Fruit fly (Drosophila melanogaster) whole organism, embryonic: ENCODE data around the gene mRpS11.

ENCODE experiments used
- CG13624 ChIP-seq: fragments of 200-800 bp; sonication (Bioruptor generic); optimal IDR thresholded peaks from 2 replicates; lab custom pipeline; 2016; ENCODE audit warnings: missing biosample characterization, missing genetic modification characterization
- CG14014 ChIP-seq: fragments of 200-800 bp; sonication (Bioruptor generic); IDR thresholded peaks from 2 replicates; pipeline ENCODE4 v1.3.6; 2022; ENCODE audit warnings: missing biosample characterization, missing genetic modification characterization
- CG14710 ChIP-seq: fragments of 200-800 bp; sonication (Bioruptor generic); optimal IDR thresholded peaks from 3 replicates; lab custom pipeline; 2019; ENCODE audit warnings: missing biosample characterization, mild to moderate bottlenecking, missing genetic modification characterization, moderate library complexity
- CG15696 ChIP-seq: fragments of 200-800 bp; sonication (Bioruptor generic); optimal IDR thresholded peaks from 2 replicates; lab custom pipeline; 2019; ENCODE audit warnings: missing biosample characterization, mild to moderate bottlenecking, missing genetic modification characterization, moderate library complexity
- CG17186 ChIP-seq: fragments of 200-800 bp; sonication (Bioruptor generic); optimal IDR thresholded peaks from 3 replicates; lab custom pipeline; 2017; ENCODE audit warnings: missing biosample characterization, missing genetic modification reagents, missing genetic modification characterization
- CG17829 ChIP-seq: fragments of 200-800 bp; optimal IDR thresholded peaks from 2 replicates; lab custom pipeline; 2019; ENCODE audit warnings: missing biosample characterization, mild to moderate bottlenecking, missing genetic modification characterization, moderate library complexity
- CG18262 ChIP-seq: fragments of 200-800 bp; optimal IDR thresholded peaks from 3 replicates; lab custom pipeline; 2019; ENCODE audit warnings: missing biosample characterization, mild to moderate bottlenecking, missing genetic modification characterization, moderate library complexity
- CG2712 ChIP-seq: fragments of 200-800 bp; optimal IDR thresholded peaks from 3 replicates; lab custom pipeline; 2019; ENCODE audit warnings: missing biosample characterization, mild to moderate bottlenecking, missing genetic modification characterization, moderate library complexity
- CG31365 ChIP-seq: fragments of 200-800 bp; sonication (Bioruptor generic); optimal IDR thresholded peaks from 2 replicates; lab custom pipeline; 2018; ENCODE audit warnings: missing biosample characterization, mild to moderate bottlenecking, missing genetic modification characterization
- CG31388 ChIP-seq: fragments of 200-800 bp; sonication (Bioruptor generic); optimal IDR thresholded peaks from 2 replicates; lab custom pipeline; 2016; ENCODE audit warnings: missing biosample characterization, missing genetic modification characterization
- CG31441 ChIP-seq: fragments of 200-800 bp; sonication (Bioruptor generic); IDR thresholded peaks from 2 replicates; pipeline ENCODE4 v1.3.6; 2022; ENCODE audit warnings: missing biosample characterization, missing genetic modification characterization
- CG3281 ChIP-seq: fragments of 200-800 bp; sonication (Bioruptor generic); optimal IDR thresholded peaks from 3 replicates; lab custom pipeline; 2017; ENCODE audit warnings: missing biosample characterization, mild to moderate bottlenecking, missing genetic modification characterization
- CG4424 ChIP-seq: fragments of 200-800 bp; sonication (Bioruptor generic); optimal IDR thresholded peaks from 3 replicates; lab custom pipeline; 2016; ENCODE audit warnings: missing biosample characterization, missing genetic modification characterization
- CG6654 ChIP-seq: fragments of 200-800 bp; sonication (Bioruptor generic); optimal IDR thresholded peaks from 2 replicates; lab custom pipeline; 2017; ENCODE audit warnings: missing biosample characterization, mild to moderate bottlenecking, missing genetic modification characterization
- CG6791 ChIP-seq: fragments of 200-800 bp; sonication (Bioruptor generic); IDR thresholded peaks from 3 replicates; pipeline ENCODE4 v1.3.6; 2022; ENCODE audit warnings: missing biosample characterization, missing genetic modification characterization; ENCODE audit not compliant: partially characterized antibody
- CG7839 ChIP-seq: fragments of 200-800 bp; sonication (Bioruptor generic); optimal IDR thresholded peaks from 3 replicates; lab custom pipeline; 2018; ENCODE audit warnings: missing biosample characterization, mild to moderate bottlenecking, missing genetic modification characterization, moderate library complexity
- CG9797 ChIP-seq: fragments of 200-800 bp; sonication (Bioruptor generic); optimal IDR thresholded peaks from 3 replicates; lab custom pipeline; 2018; ENCODE audit warnings: missing biosample characterization, mild to moderate bottlenecking, missing genetic modification characterization
- CG9817 ChIP-seq: fragments of 200-800 bp; sonication (Bioruptor generic); optimal IDR thresholded peaks from 2 replicates; lab custom pipeline; 2018; ENCODE audit warnings: missing biosample characterization, mild to moderate bottlenecking, missing genetic modification characterization, moderate library complexity
- CrebB ChIP-seq: fragments of 200-800 bp; sonication (Bioruptor generic); optimal IDR thresholded peaks from 3 replicates; lab custom pipeline; 2018; ENCODE audit warnings: missing biosample characterization, mild to moderate bottlenecking, missing genetic modification characterization
- D19A ChIP-seq: fragments of 200-800 bp; optimal IDR thresholded peaks from 3 replicates; lab custom pipeline; 2019; ENCODE audit warnings: missing biosample characterization, mild to moderate bottlenecking, missing genetic modification characterization, moderate library complexity
- Dad ChIP-seq: fragments of 200-800 bp; sonication (Bioruptor generic); optimal IDR thresholded peaks from 3 replicates; lab custom pipeline; 2016; ENCODE audit warnings: missing biosample characterization, missing genetic modification characterization
- Dip3 ChIP-seq: fragments of 200-800 bp; sonication (Bioruptor generic); optimal IDR thresholded peaks from 3 replicates; lab custom pipeline; 2016; ENCODE audit warnings: missing biosample characterization, missing genetic modification characterization
- Gug ChIP-seq: fragments of 200-800 bp; sonication (Bioruptor generic); IDR thresholded peaks from 4 replicates; pipeline ENCODE4 v1.3.6; 2022; ENCODE audit warnings: missing biosample characterization, missing genetic modification characterization
- HLH54F ChIP-seq: fragments of 200-800 bp; sonication (Bioruptor generic); optimal IDR thresholded peaks from 3 replicates; lab custom pipeline; 2016; ENCODE audit warnings: missing biosample characterization, missing genetic modification characterization
- Hsf ChIP-seq: fragments of 200-800 bp; sonication (Bioruptor generic); optimal IDR thresholded peaks from 3 replicates; lab custom pipeline; 2016; ENCODE audit warnings: missing biosample characterization, missing genetic modification characterization
- Pdp1 ChIP-seq, 2 experiments: fragments of 200-800 bp; sonication (Bioruptor generic); optimal IDR thresholded peaks; 3 replicates each; lab custom pipeline; 2016; ENCODE audit warnings: missing biosample characterization in 2 of 2, missing genetic modification characterization in 2 of 2, mild to moderate bottlenecking in 1 of 2, moderate library complexity in 1 of 2
- Ptx1 ChIP-seq: fragments of 200-800 bp; sonication (Bioruptor generic); IDR thresholded peaks from 2 replicates; pipeline ENCODE4 v1.3.6; 2022; ENCODE audit warnings: missing biosample characterization, missing genetic modification characterization
- Sox100B ChIP-seq: fragments of 200-800 bp; sonication (Bioruptor generic); optimal IDR thresholded peaks from 3 replicates; lab custom pipeline; 2018; ENCODE audit warnings: missing biosample characterization, mild to moderate bottlenecking, missing genetic modification characterization
- Sox102F ChIP-seq: fragments of 200-800 bp; sonication (Bioruptor generic); optimal IDR thresholded peaks from 2 replicates; lab custom pipeline; 2018; ENCODE audit warnings: missing biosample characterization, mild to moderate bottlenecking, missing genetic modification characterization, moderate library complexity
- dmrt99B ChIP-seq: fragments of 200-800 bp; sonication (Bioruptor generic); optimal IDR thresholded peaks from 2 replicates; lab custom pipeline; 2018; ENCODE audit warnings: missing biosample characterization, mild to moderate bottlenecking, missing genetic modification characterization, moderate library complexity
- emc ChIP-seq: fragments of 200-800 bp; sonication (Bioruptor generic); optimal IDR thresholded peaks from 2 replicates; lab custom pipeline; 2016; ENCODE audit warnings: missing biosample characterization, missing genetic modification characterization
- ewg ChIP-seq: fragments of 200-800 bp; sonication (Bioruptor generic); optimal IDR thresholded peaks from 3 replicates; lab custom pipeline; 2017; ENCODE audit warnings: mild to moderate bottlenecking, missing biosample characterization, missing genetic modification reagents, missing genetic modification characterization
- fd96Cb ChIP-seq: fragments of 200-800 bp; sonication (Bioruptor generic); optimal IDR thresholded peaks from 2 replicates; lab custom pipeline; 2018; ENCODE audit warnings: missing biosample characterization, mild to moderate bottlenecking, missing genetic modification characterization, moderate library complexity
- gem ChIP-seq: fragments of 200-800 bp; sonication (Bioruptor generic); optimal IDR thresholded peaks from 2 replicates; lab custom pipeline; 2019; ENCODE audit warnings: missing biosample characterization, mild to moderate bottlenecking, missing genetic modification characterization, moderate library complexity
- gsb-n ChIP-seq: fragments of 200-800 bp; sonication (Bioruptor generic); optimal IDR thresholded peaks from 3 replicates; lab custom pipeline; 2018; ENCODE audit warnings: missing biosample characterization, mild to moderate bottlenecking, missing genetic modification characterization
- ham ChIP-seq: fragments of 200-800 bp; sonication (Bioruptor generic); IDR thresholded peaks from 2 replicates; pipeline ENCODE4 v1.3.6; 2022; ENCODE audit warnings: missing biosample characterization, missing genetic modification characterization
- lab ChIP-seq: fragments of 200-800 bp; sonication (Bioruptor generic); optimal IDR thresholded peaks from 3 replicates; lab custom pipeline; 2017; ENCODE audit warnings: missing biosample characterization, missing genetic modification characterization, mild to moderate bottlenecking, moderate library complexity, missing genetic modification reagents
- lola ChIP-seq, 3 experiments: fragments of >200 bp in 2 of 3; fragments of 200-800 bp in 1 of 3; sonication (Bioruptor generic) in 1 of 3; optimal IDR thresholded peaks; 2 replicates each; lab custom pipeline; 2017 to 2019; ENCODE audit warnings: missing biosample characterization in 3 of 3, missing genetic modification characterization in 3 of 3, mild to moderate bottlenecking in 1 of 3, moderate library complexity in 1 of 3
- mam ChIP-seq: fragments of 200-800 bp; sonication (Bioruptor generic); optimal IDR thresholded peaks from 3 replicates; lab custom pipeline; 2016; ENCODE audit warnings: missing biosample characterization, missing genetic modification characterization
- onecut ChIP-seq: fragments of 200-800 bp; sonication (Bioruptor generic); IDR thresholded peaks from 2 replicates; pipeline ENCODE4 v1.3.6; 2022; ENCODE audit warnings: missing biosample characterization, missing genetic modification characterization
- phol ChIP-seq: fragments of 200-800 bp; sonication (Bioruptor generic); optimal IDR thresholded peaks from 3 replicates; lab custom pipeline; 2018; ENCODE audit warnings: missing biosample characterization, mild to moderate bottlenecking, missing genetic modification characterization, moderate library complexity
- sens ChIP-seq: fragments of 200-800 bp; sonication (Bioruptor generic); peaks from one replicate; lab custom pipeline; 2016; ENCODE audit warnings: missing biosample characterization, missing genetic modification characterization
- slp2 ChIP-seq: fragments of 200-800 bp; sonication (Bioruptor generic); optimal IDR thresholded peaks from 2 replicates; lab custom pipeline; 2016; ENCODE audit warnings: missing biosample characterization, missing genetic modification characterization
- stc ChIP-seq: fragments of 200-800 bp; sonication (Bioruptor generic); IDR thresholded peaks from 2 replicates; pipeline ENCODE4 v1.3.6; 2022; ENCODE audit warnings: missing biosample characterization, missing genetic modification characterization
- tin ChIP-seq: fragments of 200-800 bp; sonication (Bioruptor generic); optimal IDR thresholded peaks from 3 replicates; lab custom pipeline; 2016; ENCODE audit warnings: missing biosample characterization, missing genetic modification characterization
- trem ChIP-seq: fragments of 200-800 bp; optimal IDR thresholded peaks from 3 replicates; lab custom pipeline; 2019; ENCODE audit warnings: missing biosample characterization, mild to moderate bottlenecking, missing genetic modification characterization, moderate library complexity
- unpg ChIP-seq: fragments of 200-800 bp; sonication (Bioruptor generic); optimal IDR thresholded peaks from 3 replicates; lab custom pipeline; 2018; ENCODE audit warnings: missing biosample characterization, mild to moderate bottlenecking, missing genetic modification characterization, moderate library complexity
- vvl ChIP-seq: fragments of 200-800 bp; sonication (Bioruptor generic); IDR thresholded peaks from 2 replicates; pipeline ENCODE4 v1.3.6; 2022; ENCODE audit warnings: missing biosample characterization, missing genetic modification characterization

mRpS11 gene

DNA sequence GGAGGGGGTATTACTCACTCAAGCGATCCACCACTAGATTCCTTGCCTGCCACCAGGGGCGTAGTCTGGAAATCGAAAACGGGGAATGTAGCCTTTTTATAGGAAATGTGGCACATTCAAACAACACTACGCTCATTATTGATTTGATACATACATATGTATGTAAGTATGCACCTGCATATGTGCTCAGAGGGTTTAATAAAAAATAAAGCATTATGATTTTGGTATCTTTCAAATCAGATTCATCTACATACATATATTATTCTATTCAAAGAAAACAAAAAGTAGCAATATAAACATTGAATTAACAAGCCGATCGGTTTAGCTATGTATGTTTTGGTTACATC, 15.7 kb upstream of the mRpS11 start (continued):
- TF ChIP-seq Sox100B (GFP tag; lab: Kevin White, UChicago), result peak; percentile 34
- peak; percentile 39; the same call in 1 of the 2 replicates for TF ChIP-seq vvl (GFP tag; lab: Robert Waterston, UW)
- peak; percentile 54 for TF ChIP-seq CG7839 (tag; lab: Kevin White, UChicago)
- TF ChIP-seq stc, result 0 out of 2 replicates have a peak, but pooled peaks have one; percentile 24
- peak; percentile 2 for TF ChIP-seq ewg (GFP tag; lab: Kevin White, UChicago)
- TF ChIP-seq Pdp1 (GFP tag; optimal IDR thresholded peaks at IDR 0.05; lab: Kevin White, UChicago), result peak in 1 of 2 experiments; percentile 21
- TF ChIP-seq emc (GFP tag; lab: Kevin White, UChicago), result no peak
- peak; percentile 43; the same call in 1 of the 2 replicates for TF ChIP-seq CG31441
- TF ChIP-seq CG31388 (GFP tag; lab: Kevin White, UChicago), result no peak
- TF ChIP-seq lab (GFP tag; lab: Kevin White, UChicago), result no peak
- peak; percentile 33 for TF ChIP-seq Sox102F (GFP tag; lab: Kevin White, UChicago)
- TF ChIP-seq unpg (GFP tag; lab: Kevin White, UChicago), result peak; percentile 15
- TF ChIP-seq sens (GFP tag; lab: Kevin White, UChicago), result peak; percentile 85
- TF ChIP-seq CG17186, result peak; percentile 3
- TF ChIP-seq CG17829 (tag; lab: Kevin White, UChicago), result peak; percentile 27
- TF ChIP-seq CG6654 (GFP tag; lab: Kevin White, UChicago), result peak; percentile 22
- TF ChIP-seq gem (tag; lab: Kevin White, UChicago), result peak; percentile 61
- no peak for TF ChIP-seq CG13624 (GFP tag; lab: Kevin White, UChicago)
- TF ChIP-seq gsb-n (tag; lab: Kevin White, UChicago), result peak; percentile 16
- peak; percentile 41; the same call in 1 of the 2 replicates for TF ChIP-seq onecut (GFP tag; lab: Robert Waterston, UW)
- TF ChIP-seq CG31365 (tag; lab: Kevin White, UChicago), result no peak
- peak; percentile 36 for TF ChIP-seq D19A (tag; lab: Kevin White, UChicago)
- TF ChIP-seq Gug (GFP tag; lab: Robert Waterston, UW), result 0 out of 4 replicates have a peak, but pooled peaks have one; percentile 28
- TF ChIP-seq CG4424 (GFP tag; lab: Kevin White, UChicago), result peak; percentile 7
- peak; percentile 66 for TF ChIP-seq CG18262 (tag; lab: Kevin White, UChicago)
- peak; percentile 45 for TF ChIP-seq fd96Cb (tag; lab: Kevin White, UChicago)
- peak; percentile 42 for TF ChIP-seq phol (tag; lab: Kevin White, UChicago)
- TF ChIP-seq CG2712 (tag; lab: Kevin White, UChicago), result peak; percentile 59
- TF ChIP-seq lola (GFP tag; optimal IDR thresholded peaks at IDR 0.05; lab: Kevin White, UChicago), result peak in 1 of 3 experiments; percentile 16
- TF ChIP-seq CG6791 (GFP tag; lab: Robert Waterston, UW), result no peak
- peak; percentile 3 for TF ChIP-seq Hsf (GFP tag; lab: Kevin White, UChicago)
- peak; percentile 30 for TF ChIP-seq tin (GFP tag; lab: Kevin White, UChicago)
- TF ChIP-seq CG14710, result peak; percentile 35
- peak; percentile 1 for TF ChIP-seq CG9817 (tag; lab: Kevin White, UChicago)
- peak; percentile 15 for TF ChIP-seq CG3281
- TF ChIP-seq CrebB (tag; lab: Kevin White, UChicago), result no peak
- TF ChIP-seq mam, result peak; percentile 12
- peak; percentile 17 for TF ChIP-seq CG15696 (tag; lab: Kevin White, UChicago)
- no peak for TF ChIP-seq CG9797
- peak; percentile 1 for TF ChIP-seq Dip3
- TF ChIP-seq CG14014 (GFP tag; lab: Robert Waterston, UW), result peak; percentile 35; the same call in 1 of the 2 replicates
- peak; percentile 21 for TF ChIP-seq slp2 (GFP tag; lab: Kevin White, UChicago)
- TF ChIP-seq ham (GFP tag; lab: Robert Waterston, UW), result no peak
- no peak for TF ChIP-seq HLH54F
- peak; percentile 61 for TF ChIP-seq Dad (GFP tag; lab: Kevin White, UChicago)
- peak; percentile 49 for TF ChIP-seq Ptx1
- TF ChIP-seq dmrt99B, result peak; percentile 41
- TF ChIP-seq trem (tag; lab: Kevin White, UChicago), result peak; percentile 27
